Fruit fly (Drosophila melanogaster) whole organism, embryonic: Measurements from ENCODE around the gene CG31823.

Experiments
- Blimp-1 ChIP-seq: fragments of 200-800 bp; sonication (Bioruptor generic); optimal IDR thresholded peaks from 3 replicates; lab custom pipeline; 2018; ENCODE audit warnings: missing biosample characterization, missing genetic modification characterization, mild to moderate bottlenecking, moderate library complexity, missing genetic modification reagents
- BtbVII ChIP-seq: fragments of 200-800 bp; sonication (Bioruptor generic); optimal IDR thresholded peaks from 3 replicates; lab custom pipeline; 2017; ENCODE audit warnings: missing biosample characterization, mild to moderate bottlenecking, missing genetic modification characterization
- CG10209 ChIP-seq: fragments of 200-800 bp; sonication (Bioruptor generic); optimal IDR thresholded peaks from 3 replicates; lab custom pipeline; 2017; ENCODE audit warnings: missing biosample characterization, mild to moderate bottlenecking, missing genetic modification characterization, missing genetic modification reagents
- CG10321 ChIP-seq: fragments of 200-800 bp; sonication (Bioruptor generic); IDR thresholded peaks from 2 replicates; pipeline ENCODE4 v1.3.6; 2022; ENCODE audit warnings: missing biosample characterization, missing genetic modification characterization
- CG10543 ChIP-seq: fragments of 200-800 bp; sonication (Bioruptor generic); optimal IDR thresholded peaks from 3 replicates; lab custom pipeline; 2017; ENCODE audit warnings: missing biosample characterization, mild to moderate bottlenecking, missing genetic modification characterization, moderate library complexity
- CG10654 ChIP-seq: fragments of 200-800 bp; sonication (Bioruptor generic); optimal IDR thresholded peaks from 2 replicates; lab custom pipeline; 2016; ENCODE audit warnings: missing biosample characterization, missing genetic modification characterization
- CG10959 ChIP-seq: fragments of 200-800 bp; sonication (Bioruptor generic); IDR thresholded peaks from 2 replicates; pipeline ENCODE4 v1.3.6; 2022; ENCODE audit warnings: missing biosample characterization, missing genetic modification characterization
- CG11456 ChIP-seq: fragments of 200-800 bp; sonication (Bioruptor generic); IDR thresholded peaks from 3 replicates; pipeline ENCODE4 v1.3.6; 2022; ENCODE audit warnings: missing biosample characterization, missing genetic modification characterization
- CG11560 ChIP-seq: fragments of 200-800 bp; sonication (Bioruptor generic); IDR thresholded peaks from 3 replicates; pipeline ENCODE4 v1.3.6; 2022; ENCODE audit warnings: missing biosample characterization, missing genetic modification characterization
- CG12236 ChIP-seq: fragments of 200-800 bp; sonication (Bioruptor generic); optimal IDR thresholded peaks from 2 replicates; lab custom pipeline; 2016; ENCODE audit warnings: missing biosample characterization, missing genetic modification characterization
- CG12942 ChIP-seq: fragments of 200-800 bp; sonication (Bioruptor generic); optimal IDR thresholded peaks from 3 replicates; lab custom pipeline; 2016; ENCODE audit warnings: missing biosample characterization, missing genetic modification characterization
- CG17912 ChIP-seq: fragments of 200-800 bp; sonication (Bioruptor generic); optimal IDR thresholded peaks from 2 replicates; lab custom pipeline; 2018; ENCODE audit warnings: missing biosample characterization, mild to moderate bottlenecking, missing genetic modification characterization
- CG30020 ChIP-seq: fragments of 200-800 bp; optimal IDR thresholded peaks from 2 replicates; lab custom pipeline; 2019; ENCODE audit warnings: missing biosample characterization, mild to moderate bottlenecking, missing genetic modification characterization, moderate library complexity
- CG31224 ChIP-seq: fragments of 200-800 bp; sonication (Bioruptor generic); IDR thresholded peaks from 2 replicates; pipeline ENCODE4 v1.3.6; 2022; ENCODE audit warnings: missing biosample characterization, missing genetic modification characterization
- CG4617 ChIP-seq: fragments of 200-800 bp; sonication (Bioruptor generic); optimal IDR thresholded peaks from 3 replicates; lab custom pipeline; 2016; ENCODE audit warnings: missing biosample characterization, missing genetic modification characterization, borderline replicate concordance
- CG4730 ChIP-seq: fragments of 200-800 bp; sonication (Bioruptor generic); IDR thresholded peaks from 2 replicates; pipeline ENCODE4 v1.3.6; 2022; ENCODE audit warnings: missing biosample characterization, missing genetic modification characterization
- CG7357 ChIP-seq: fragments of 200-800 bp; sonication (Bioruptor generic); IDR thresholded peaks from 3 replicates; pipeline ENCODE4 v1.3.6; 2022; ENCODE audit warnings: missing biosample characterization, missing genetic modification characterization
- CG9932 ChIP-seq: fragments of 200-800 bp; sonication (Bioruptor generic); IDR thresholded peaks from 2 replicates; pipeline ENCODE4 v1.3.6; 2022; ENCODE audit warnings: missing biosample characterization, missing genetic modification characterization
- ERR ChIP-seq: fragments of 200-800 bp; sonication (Bioruptor generic); optimal IDR thresholded peaks from 2 replicates; lab custom pipeline; 2016; ENCODE audit warnings: missing biosample characterization, missing genetic modification characterization
- Elba2 ChIP-seq: fragments of 200-800 bp; sonication (Bioruptor generic); optimal IDR thresholded peaks from 3 replicates; lab custom pipeline; 2016; ENCODE audit warnings: missing biosample characterization, missing genetic modification characterization
- Fer1 ChIP-seq: fragments of 200-800 bp; sonication (Bioruptor generic); optimal IDR thresholded peaks from 2 replicates; lab custom pipeline; 2017; ENCODE audit warnings: missing biosample characterization, mild to moderate bottlenecking, missing genetic modification characterization
- HLH4C ChIP-seq: fragments of 200-800 bp; sonication (Bioruptor generic); IDR thresholded peaks from 3 replicates; pipeline ENCODE4 v1.3.6; 2022; ENCODE audit warnings: missing biosample characterization, missing genetic modification characterization; ENCODE audit not compliant: partially characterized antibody
- HmgZ ChIP-seq: fragments of 200-800 bp; sonication (Bioruptor generic); optimal IDR thresholded peaks from 2 replicates; lab custom pipeline; 2018; ENCODE audit warnings: missing biosample characterization, mild to moderate bottlenecking, missing genetic modification characterization
- Hmr ChIP-seq: fragments of 200-800 bp; sonication (Bioruptor generic); optimal IDR thresholded peaks from 3 replicates; lab custom pipeline; 2017; ENCODE audit warnings: mild to moderate bottlenecking, missing biosample characterization, missing genetic modification reagents, missing genetic modification characterization
- Lim3 ChIP-seq: fragments of 200-800 bp; sonication (Bioruptor generic); IDR thresholded peaks from 2 replicates; pipeline ENCODE4 v1.3.6; 2022; ENCODE audit warnings: missing biosample characterization, missing genetic modification characterization
- Lpt ChIP-seq: fragments of >200 bp; optimal IDR thresholded peaks from 2 replicates; lab custom pipeline; 2018; ENCODE audit warnings: missing biosample characterization, missing genetic modification characterization
- Med ChIP-seq: fragments of 200-800 bp; sonication (Bioruptor generic); peaks from one replicate; lab custom pipeline; 2016; ENCODE audit warnings: missing biosample characterization, missing genetic modification characterization, mild to moderate bottlenecking, inconsistent platforms, moderate library complexity
- NK7.1 ChIP-seq: fragments of 200-800 bp; sonication (Bioruptor generic); optimal IDR thresholded peaks from 3 replicates; lab custom pipeline; 2016; ENCODE audit warnings: missing biosample characterization, missing genetic modification characterization
- Spps ChIP-seq: fragments of 200-800 bp; sonication (Bioruptor generic); optimal IDR thresholded peaks from 2 replicates; lab custom pipeline; 2018; ENCODE audit warnings: missing biosample characterization, mild to moderate bottlenecking, missing genetic modification characterization
- bbx ChIP-seq: fragments of 200-800 bp; sonication (Bioruptor generic); IDR thresholded peaks from 2 replicates; pipeline ENCODE4 v1.3.6; 2022; ENCODE audit warnings: missing biosample characterization, missing genetic modification characterization; ENCODE audit not compliant: partially characterized antibody
- chn ChIP-seq: fragments of 200-800 bp; sonication (Bioruptor generic); optimal IDR thresholded peaks from 2 replicates; lab custom pipeline; 2016; ENCODE audit warnings: missing biosample characterization, missing genetic modification characterization
- croc ChIP-seq: fragments of 200-800 bp; sonication (Bioruptor generic); conservative IDR thresholded peaks from 3 replicates; pipeline ENCODE4 v1.3.6; 2022; ENCODE audit warnings: missing biosample characterization, missing genetic modification characterization
- cwo ChIP-seq: fragments of 200-800 bp; sonication (Bioruptor generic); optimal IDR thresholded peaks from 3 replicates; lab custom pipeline; 2017; ENCODE audit warnings: missing biosample characterization, missing genetic modification characterization, mild to moderate bottlenecking, moderate library complexity, missing genetic modification reagents
- dan ChIP-seq: fragments of 200-800 bp; sonication (Bioruptor generic); IDR thresholded peaks from 2 replicates; pipeline ENCODE4 v1.3.6; 2022; ENCODE audit warnings: missing biosample characterization, missing genetic modification characterization
- eyg ChIP-seq: fragments of 200-800 bp; sonication (Bioruptor generic); optimal IDR thresholded peaks from 3 replicates; lab custom pipeline; 2016; ENCODE audit warnings: missing biosample characterization, missing genetic modification characterization
- fru ChIP-seq: fragments of >200 bp; optimal IDR thresholded peaks from 2 replicates; lab custom pipeline; 2017
- gro ChIP-seq: fragments of 200-800 bp; sonication (Bioruptor generic); optimal IDR thresholded peaks from 2 replicates; lab custom pipeline; 2016; ENCODE audit warnings: missing biosample characterization, missing genetic modification characterization
- lab ChIP-seq: fragments of 200-800 bp; sonication (Bioruptor generic); optimal IDR thresholded peaks from 3 replicates; lab custom pipeline; 2017; ENCODE audit warnings: missing biosample characterization, missing genetic modification characterization, mild to moderate bottlenecking, moderate library complexity, missing genetic modification reagents
- pho ChIP-seq: fragments of 200-800 bp; sonication (Bioruptor generic); optimal IDR thresholded peaks from 2 replicates; lab custom pipeline; 2016; ENCODE audit warnings: missing biosample characterization, missing genetic modification characterization
- prd ChIP-seq, 3 experiments: fragments of >200 bp in 2 of 3; fragments of 200-800 bp in 1 of 3; sonication (Bioruptor generic) in 1 of 3; optimal IDR thresholded peaks in 2 of 3; IDR thresholded peaks in 1 of 3; 2 replicates in 2 of 3; 3 replicates in 1 of 3; pipeline versions ENCODE4 v1.3.6 to Lab custom; 2017 to 2022; ENCODE audit warnings: missing biosample characterization in 1 of 3, missing genetic modification characterization in 1 of 3
- repo ChIP-seq: fragments of 200-800 bp; sonication (Bioruptor generic); optimal IDR thresholded peaks from 2 replicates; lab custom pipeline; 2016; ENCODE audit warnings: missing biosample characterization, missing genetic modification characterization
- salm ChIP-seq: fragments of 200-800 bp; sonication (Bioruptor generic); optimal IDR thresholded peaks from 2 replicates; lab custom pipeline; 2018; ENCODE audit warnings: missing biosample characterization, mild to moderate bottlenecking, missing genetic modification characterization
- sens ChIP-seq: fragments of 200-800 bp; sonication (Bioruptor generic); peaks from one replicate; lab custom pipeline; 2016; ENCODE audit warnings: missing biosample characterization, missing genetic modification characterization
- sens-2 ChIP-seq: fragments of 200-800 bp; sonication (Bioruptor generic); IDR thresholded peaks from 2 replicates; pipeline ENCODE4 v1.3.6; 2022; ENCODE audit warnings: missing biosample characterization, missing genetic modification characterization
- stc ChIP-seq: fragments of 200-800 bp; sonication (Bioruptor generic); IDR thresholded peaks from 2 replicates; pipeline ENCODE4 v1.3.6; 2022; ENCODE audit warnings: missing biosample characterization, missing genetic modification characterization
- tio ChIP-seq: fragments of 200-800 bp; sonication (Bioruptor generic); optimal IDR thresholded peaks from 2 replicates; lab custom pipeline; 2017; ENCODE audit warnings: missing biosample characterization, missing genetic modification characterization, inconsistent platforms
- trem ChIP-seq: fragments of 200-800 bp; optimal IDR thresholded peaks from 3 replicates; lab custom pipeline; 2019; ENCODE audit warnings: missing biosample characterization, mild to moderate bottlenecking, missing genetic modification characterization, moderate library complexity
- ttk ChIP-seq: fragments of 200-800 bp; sonication (Bioruptor generic); IDR thresholded peaks from 2 replicates; pipeline ENCODE4 v2.1.2; 2022; ENCODE audit warnings: missing biosample characterization, missing genetic modification characterization
- vnd ChIP-seq: fragments of 200-800 bp; sonication (Bioruptor generic); IDR thresholded peaks from 3 replicates; pipeline ENCODE4 v1.3.6; 2022; ENCODE audit warnings: missing biosample characterization, missing genetic modification characterization; ENCODE audit not compliant: partially characterized antibody
- zfh1 ChIP-seq: fragments of 200-800 bp; sonication (Bioruptor generic); IDR thresholded peaks from 3 replicates; pipeline ENCODE4 v1.3.6; 2022; ENCODE audit warnings: missing biosample characterization, missing genetic modification characterization

Gene CG31823

dm6 chr2L:15910937-15911590, 10.7 kb upstream of the CG31823 start (continued):
- TF ChIP-seq CG4730 (peak; percentile 95), NK7.1 (peak; percentile 93), pho (peak; percentile 94), CG10654 (peak; percentile 92), CG11456 (GFP tag; lab: Robert Waterston, UW) (peak; percentile 91), CG10543 (GFP tag; lab: Kevin White, UChicago) (no peak), ttk (GFP tag; lab: Robert Waterston, UW) (peak; percentile 92), bbx (GFP tag; lab: Robert Waterston, UW) (no peak), CG31224 (GFP tag; lab: Robert Waterston, UW) (peak; percentile 97), fru (lab: Kevin White, UChicago) (no peak), CG10209 (GFP tag; lab: Kevin White, UChicago) (peak; percentile 95), sens (peak; percentile 99), sens-2 (GFP tag; lab: Robert Waterston, UW) (peak; percentile 87), eyg (peak; percentile 87), tio (GFP tag; lab: Kevin White, UChicago) (peak; percentile 92), vnd (0 out of 3 replicates have a peak, but pooled peaks have one; percentile 23), CG11560 (peak; percentile 88), trem (tag; lab: Kevin White, UChicago) (peak; percentile 92), CG4617 (peak; percentile 84), dan (peak; percentile 62; the same call in 1 of the 2 replicates), cwo (GFP tag; lab: Kevin White, UChicago) (peak; percentile 2), Lpt (no peak), CG10321 (GFP tag; lab: Robert Waterston, UW) (peak; percentile 76; the same call in 1 of the 2 replicates), stc (GFP tag; lab: Robert Waterston, UW) (peak; percentile 97), CG9932 (peak; percentile 85), lab (peak; percentile 95), Elba2 (peak; percentile 51), repo (GFP tag; lab: Kevin White, UChicago) (peak; percentile 95), CG10959 (GFP tag; lab: Robert Waterston, UW) (peak; percentile 83), Fer1 (GFP tag; lab: Kevin White, UChicago) (peak; percentile 93), ERR (GFP tag; lab: Kevin White, UChicago) (peak; percentile 87), zfh1 (peak; percentile 95), CG17912 (peak; percentile 85), chn (GFP tag; lab: Kevin White, UChicago) (peak; percentile 96), HLH4C (peak; percentile 18), BtbVII (GFP tag; lab: Kevin White, UChicago) (peak; percentile 91), Lim3 (peak; percentile 93), CG30020 (tag; lab: Kevin White, UChicago) (peak; percentile 76), Hmr (peak; percentile 94), CG12942 (GFP tag; lab: Kevin White, UChicago) (peak; percentile 91), CG7357 (GFP tag; lab: Robert Waterston, UW) (peak; percentile 89), Spps (peak; percentile 93), HmgZ (tag; lab: Kevin White, UChicago) (peak; percentile 96), gro (GFP tag; lab: Kevin White, UChicago) (peak; percentile 91), Blimp-1 (GFP tag; lab: Kevin White, UChicago) (peak; percentile 100), Med (GFP tag; lab: Kevin White, UChicago) (peak; percentile 99), prd (optimal IDR thresholded peaks at IDR 0.05; lab: Kevin White, UChicago) (no peak), prd (GFP tag; IDR thresholded peaks at IDR 0.05; lab: Robert Waterston, UW) (peak; percentile 96), salm (tag; lab: Kevin White, UChicago) (peak; percentile 92), CG12236 (peak; percentile 91), croc (GFP tag; lab: Robert Waterston, UW) (peak; percentile 93)
